Worm (Caenorhabditis elegans) whole organism, young adult: ENCODE measurements around the gene pals-32.

Experiments used
- C06A6.2 ChIP-seq: fragments of 200-800 bp; sonication (Bioruptor generic); conservative IDR thresholded peaks from 2 replicates; pipeline ENCODE4 v1.3.6; 2022; ENCODE audit warnings: missing genetic modification characterization, missing compliant biosample characterization
- F52B5.7 ChIP-seq: sonication (generic microtip); optimal IDR thresholded peaks from 2 replicates; lab custom pipeline; 2016; ENCODE audit warnings: mild to moderate bottlenecking, missing genetic modification characterization, missing compliant biosample characterization
- ceh-40 ChIP-seq: fragments of 200-800 bp; sonication (Bioruptor generic); IDR thresholded peaks from 2 replicates; pipeline ENCODE4 v1.3.6; 2022; ENCODE audit warnings: missing genetic modification characterization, missing compliant biosample characterization
- ceh-79 ChIP-seq: sonication (generic microtip); optimal IDR thresholded peaks from 2 replicates; lab custom pipeline; 2017; ENCODE audit warnings: mild to moderate bottlenecking, missing genetic modification characterization, missing compliant biosample characterization
- dpl-1 ChIP-seq: fragments of 150-350 bp; optimal IDR thresholded peaks from 2 replicates; lab custom pipeline; 2014; ENCODE audit warnings: missing biosample characterization, missing genetic modification reagents, missing genetic modification characterization
- efl-1 ChIP-seq: fragments of 150-350 bp; optimal IDR thresholded peaks from 2 replicates; lab custom pipeline; 2014; ENCODE audit warnings: missing biosample characterization, missing genetic modification reagents, missing genetic modification characterization
- hlh-12 ChIP-seq: sonication (generic microtip); optimal IDR thresholded peaks from 2 replicates; lab custom pipeline; 2016; ENCODE audit warnings: missing genetic modification characterization, missing compliant biosample characterization
- hsf-1 ChIP-seq: fragments of 200-800 bp; sonication (Bioruptor generic); IDR thresholded peaks from 2 replicates; pipeline ENCODE4 v1.3.6; 2022; ENCODE audit warnings: missing genetic modification reagents, missing genetic modification characterization, missing compliant biosample characterization
- lin-54 ChIP-seq: fragments of 200-800 bp; sonication (Bioruptor generic); optimal IDR thresholded peaks from 2 replicates; lab custom pipeline; 2018; ENCODE audit warnings: mild to moderate bottlenecking, missing genetic modification characterization, missing compliant biosample characterization
- madf-8 ChIP-seq: fragments of 200-800 bp; sonication (Bioruptor generic); conservative IDR thresholded peaks from 2 replicates; pipeline ENCODE4 v1.3.6; 2022; ENCODE audit warnings: missing genetic modification reagents, missing genetic modification characterization, missing compliant biosample characterization
- nfya-1 ChIP-seq: sonication (generic microtip); optimal IDR thresholded peaks from 2 replicates; lab custom pipeline; 2017; ENCODE audit warnings: antibody characterized with exemption, missing compliant biosample characterization, missing genetic modification characterization, borderline replicate concordance; ENCODE audit not compliant: insufficient read depth
- rpc-1 ChIP-seq, 2 experiments: fragments of 150-350 bp in 1 of 2; sonication (generic microtip) in 1 of 2; optimal IDR thresholded peaks; 2 replicates each; lab custom pipeline; 2014 to 2018; ENCODE audit warnings: missing biosample characterization in 1 of 2, missing genetic modification characterization in 1 of 2, missing genetic modification reagents in 1 of 2, missing genotype in 1 of 2
- tbx-9 ChIP-seq: sonication (generic microtip); optimal IDR thresholded peaks from 2 replicates; lab custom pipeline; 2016; ENCODE audit warnings: borderline replicate concordance, missing genetic modification characterization, inconsistent platforms, missing compliant biosample characterization

- no peak for TF ChIP-seq hlh-12 (tag; lab: Kevin White, UChicago)
- TF ChIP-seq tbx-9 (tag; lab: Kevin White, UChicago) = no peak
- no peak for TF ChIP-seq dpl-1 (GFP tag; lab: Kevin White, UChicago)
- TF ChIP-seq rpc-1 (optimal IDR thresholded peaks at IDR 0.05; lab: Kevin White, UChicago) = no peak
- TF ChIP-seq rpc-1 (tag; optimal IDR thresholded peaks at IDR 0.05; lab: Kevin White, UChicago) = no peak
- TF ChIP-seq ceh-79 = no peak
- TF ChIP-seq nfya-1 (tag; lab: Kevin White, UChicago) = no peak
- TF ChIP-seq hsf-1 (GFP tag; lab: Robert Waterston, UW) = no peak
- TF ChIP-seq madf-8 (GFP tag; lab: Robert Waterston, UW) = no peak
- no peak for TF ChIP-seq efl-1 (GFP tag; lab: Kevin White, UChicago)
- TF ChIP-seq lin-54 (GFP tag; lab: Kevin White, UChicago) = no peak
- no peak for TF ChIP-seq ceh-40 (GFP tag; lab: Robert Waterston, UW)
- TF ChIP-seq C06A6.2 = no peak
- TF ChIP-seq F52B5.7 (tag; lab: Kevin White, UChicago) = no peak
These were observed 3.5 kb downstream of the pals-32 start, which contains the start of gene str-46 for ce11 chrV:2899867-2900266.
